Fruit fly (Drosophila melanogaster) whole organism, embryonic: ENCODE data around the gene CG32036.
A peak's percentile ranks its signal among the peaks of the same experiment; 100 is the strongest.

Experiments used
- CG11085 ChIP-seq: fragments of 200-800 bp; sonication (Bioruptor generic); IDR thresholded peaks from 2 replicates; pipeline ENCODE4 v1.3.6; 2022; ENCODE audit warnings: missing biosample characterization, missing genetic modification characterization
- CG12219 ChIP-seq: fragments of 200-800 bp; sonication (Bioruptor generic); optimal IDR thresholded peaks from 3 replicates; lab custom pipeline; 2018; ENCODE audit warnings: missing biosample characterization, mild to moderate bottlenecking, missing genetic modification characterization
- CG12744 ChIP-seq: fragments of 200-800 bp; sonication (Bioruptor generic); optimal IDR thresholded peaks from 2 replicates; lab custom pipeline; 2016; ENCODE audit warnings: missing biosample characterization, missing genetic modification characterization
- CG15601 ChIP-seq: fragments of 200-800 bp; sonication (Bioruptor generic); optimal IDR thresholded peaks from 3 replicates; lab custom pipeline; 2019; ENCODE audit warnings: missing biosample characterization, mild to moderate bottlenecking, missing genetic modification characterization, moderate library complexity
- CG17612 ChIP-seq: fragments of 200-800 bp; sonication (Bioruptor generic); IDR thresholded peaks from 2 replicates; pipeline ENCODE4 v1.3.6; 2022; ENCODE audit warnings: missing biosample characterization, missing genetic modification characterization
- CG18262 ChIP-seq: fragments of 200-800 bp; optimal IDR thresholded peaks from 3 replicates; lab custom pipeline; 2019; ENCODE audit warnings: missing biosample characterization, mild to moderate bottlenecking, missing genetic modification characterization, moderate library complexity
- CG18476 ChIP-seq: fragments of 200-800 bp; sonication (Bioruptor generic); optimal IDR thresholded peaks from 2 replicates; lab custom pipeline; 2016; ENCODE audit warnings: missing biosample characterization, mild to moderate bottlenecking, missing genetic modification characterization
- CG2129 ChIP-seq: fragments of 200-800 bp; sonication (Bioruptor generic); IDR thresholded peaks from 2 replicates; pipeline ENCODE4 v1.3.6; 2022; ENCODE audit warnings: missing biosample characterization, missing genetic modification characterization; ENCODE audit not compliant: partially characterized antibody
- CG32532 ChIP-seq: fragments of 200-800 bp; sonication (Bioruptor generic); IDR thresholded peaks from 2 replicates; pipeline ENCODE4 v1.3.6; 2022; ENCODE audit warnings: missing biosample characterization, missing genetic modification characterization
- CG3407 ChIP-seq: fragments of 200-800 bp; sonication (Bioruptor generic); optimal IDR thresholded peaks from 2 replicates; lab custom pipeline; 2018; ENCODE audit warnings: missing biosample characterization, mild to moderate bottlenecking, missing genetic modification characterization
- CG34376 ChIP-seq: fragments of 200-800 bp; sonication (Bioruptor generic); optimal IDR thresholded peaks from 2 replicates; lab custom pipeline; 2018; ENCODE audit warnings: missing biosample characterization, mild to moderate bottlenecking, missing genetic modification characterization
- CG6175 ChIP-seq: fragments of 200-800 bp; sonication (Bioruptor generic); IDR thresholded peaks from 3 replicates; pipeline ENCODE4 v1.3.6; 2022; ENCODE audit warnings: missing biosample characterization, missing genetic modification characterization
- CG6791 ChIP-seq: fragments of 200-800 bp; sonication (Bioruptor generic); IDR thresholded peaks from 3 replicates; pipeline ENCODE4 v1.3.6; 2022; ENCODE audit warnings: missing biosample characterization, missing genetic modification characterization; ENCODE audit not compliant: partially characterized antibody
- CG6813 ChIP-seq: fragments of 200-800 bp; sonication (Bioruptor generic); optimal IDR thresholded peaks from 2 replicates; lab custom pipeline; 2017; ENCODE audit warnings: missing biosample characterization, missing genetic modification characterization, mild to moderate bottlenecking, moderate library complexity, missing genetic modification reagents
- CG6854 ChIP-seq: fragments of 200-800 bp; sonication (Bioruptor generic); optimal IDR thresholded peaks from 3 replicates; lab custom pipeline; 2017; ENCODE audit warnings: missing biosample characterization, mild to moderate bottlenecking, missing genetic modification characterization
- CG7786 ChIP-seq: fragments of 200-800 bp; sonication (Bioruptor generic); optimal IDR thresholded peaks from 2 replicates; lab custom pipeline; 2016; ENCODE audit warnings: missing biosample characterization, missing genetic modification characterization
- CG7987 ChIP-seq: fragments of 200-800 bp; sonication (Bioruptor generic); optimal IDR thresholded peaks from 2 replicates; lab custom pipeline; 2018; ENCODE audit warnings: missing biosample characterization, mild to moderate bottlenecking, missing genetic modification characterization, moderate library complexity
- CG9609 ChIP-seq: fragments of 200-800 bp; sonication (Bioruptor generic); optimal IDR thresholded peaks from 3 replicates; lab custom pipeline; 2016; ENCODE audit warnings: missing biosample characterization, missing genetic modification characterization
- D19A ChIP-seq: fragments of 200-800 bp; optimal IDR thresholded peaks from 3 replicates; lab custom pipeline; 2019; ENCODE audit warnings: missing biosample characterization, mild to moderate bottlenecking, missing genetic modification characterization, moderate library complexity
- Elba2 ChIP-seq: fragments of 200-800 bp; sonication (Bioruptor generic); optimal IDR thresholded peaks from 3 replicates; lab custom pipeline; 2016; ENCODE audit warnings: missing biosample characterization, missing genetic modification characterization
- Gsc ChIP-seq: fragments of 200-800 bp; sonication (Bioruptor generic); IDR thresholded peaks from 2 replicates; pipeline ENCODE4 v1.3.6; 2022; ENCODE audit warnings: missing biosample characterization, missing genetic modification characterization
- Hmx ChIP-seq: fragments of 200-800 bp; sonication (Bioruptor generic); optimal IDR thresholded peaks from 2 replicates; lab custom pipeline; 2016; ENCODE audit warnings: missing biosample characterization, missing genetic modification characterization
- Hsf ChIP-seq: fragments of 200-800 bp; sonication (Bioruptor generic); optimal IDR thresholded peaks from 3 replicates; lab custom pipeline; 2016; ENCODE audit warnings: missing biosample characterization, missing genetic modification characterization
- Lim3 ChIP-seq: fragments of 200-800 bp; sonication (Bioruptor generic); IDR thresholded peaks from 2 replicates; pipeline ENCODE4 v1.3.6; 2022; ENCODE audit warnings: missing biosample characterization, missing genetic modification characterization
- Mes4 ChIP-seq: fragments of 200-800 bp; sonication (Bioruptor generic); optimal IDR thresholded peaks from 2 replicates; lab custom pipeline; 2016; ENCODE audit warnings: missing biosample characterization, missing genetic modification characterization
- Nf-YA ChIP-seq: fragments of 200-800 bp; sonication (Bioruptor generic); IDR thresholded peaks from 2 replicates; pipeline ENCODE4 v1.3.6; 2022; ENCODE audit warnings: missing biosample characterization, missing genetic modification characterization
- PHDP ChIP-seq: fragments of 200-800 bp; sonication (Bioruptor generic); optimal IDR thresholded peaks from 3 replicates; lab custom pipeline; 2018; ENCODE audit warnings: missing biosample characterization, mild to moderate bottlenecking, missing genetic modification characterization, moderate library complexity
- Poxn ChIP-seq: fragments of 200-800 bp; sonication (Bioruptor generic); IDR thresholded peaks from 2 replicates; pipeline ENCODE4 v1.3.6; 2022; ENCODE audit warnings: missing biosample characterization, missing genetic modification characterization
- Rx ChIP-seq: fragments of 200-800 bp; sonication (Bioruptor generic); IDR thresholded peaks from 2 replicates; pipeline ENCODE4 v1.3.6; 2022; ENCODE audit warnings: missing biosample characterization, missing genetic modification characterization
- Sin3A ChIP-seq: fragments of >200 bp; optimal IDR thresholded peaks from 2 replicates; lab custom pipeline; 2018
- Stat92E ChIP-seq, 3 experiments: fragments of >200 bp in 2 of 3; fragments of 200-800 bp in 1 of 3; sonication (Bioruptor generic) in 1 of 3; optimal IDR thresholded peaks; 2 replicates each; lab custom pipeline; 2017 to 2019; ENCODE audit warnings: missing biosample characterization in 3 of 3, missing genetic modification characterization in 3 of 3, mild to moderate bottlenecking in 1 of 3, moderate library complexity in 1 of 3
- Vsx1 ChIP-seq: fragments of 200-800 bp; sonication (Bioruptor generic); optimal IDR thresholded peaks from 2 replicates; lab custom pipeline; 2017; ENCODE audit warnings: missing biosample characterization, mild to moderate bottlenecking, missing genetic modification characterization, missing genetic modification reagents
- abd-A ChIP-seq: fragments of 200-800 bp; sonication (Bioruptor generic); optimal IDR thresholded peaks from 3 replicates; lab custom pipeline; 2019; ENCODE audit warnings: missing biosample characterization, mild to moderate bottlenecking, missing genetic modification characterization, moderate library complexity
- al ChIP-seq: fragments of 200-800 bp; sonication (Bioruptor generic); IDR thresholded peaks from 2 replicates; pipeline ENCODE4 v1.3.6; 2022; ENCODE audit warnings: missing biosample characterization, missing genetic modification characterization
- ap ChIP-seq: fragments of 200-800 bp; sonication (Bioruptor generic); IDR thresholded peaks from 2 replicates; pipeline ENCODE4 v1.3.6; 2022; ENCODE audit warnings: missing biosample characterization, missing genetic modification characterization
- bowl ChIP-seq: fragments of 200-800 bp; sonication (Bioruptor generic); IDR thresholded peaks from 2 replicates; pipeline ENCODE4 v1.3.6; 2022; ENCODE audit warnings: missing biosample characterization, missing genetic modification characterization
- fd64A ChIP-seq: fragments of 200-800 bp; sonication (Bioruptor generic); optimal IDR thresholded peaks from 3 replicates; lab custom pipeline; 2018; ENCODE audit warnings: missing biosample characterization, mild to moderate bottlenecking, missing genetic modification characterization
- gro ChIP-seq: fragments of 200-800 bp; sonication (Bioruptor generic); optimal IDR thresholded peaks from 2 replicates; lab custom pipeline; 2016; ENCODE audit warnings: missing biosample characterization, missing genetic modification characterization
- hth ChIP-seq: fragments of >200 bp; optimal IDR thresholded peaks from 2 replicates; lab custom pipeline; 2017; ENCODE audit warnings: inconsistent platforms
- ind ChIP-seq: fragments of 200-800 bp; sonication (Bioruptor generic); optimal IDR thresholded peaks from 3 replicates; lab custom pipeline; 2016; ENCODE audit warnings: missing biosample characterization, missing genetic modification characterization
- jigr1 ChIP-seq: fragments of 200-800 bp; sonication (Bioruptor generic); IDR thresholded peaks from 3 replicates; pipeline ENCODE4 v1.3.6; 2022; ENCODE audit warnings: missing biosample characterization, missing genetic modification characterization
- kni ChIP-seq: fragments of 200-800 bp; sonication (Bioruptor generic); optimal IDR thresholded peaks from 3 replicates; lab custom pipeline; 2017; ENCODE audit warnings: mild to moderate bottlenecking, missing biosample characterization, missing genetic modification reagents, missing genetic modification characterization
- lbe ChIP-seq: fragments of 200-800 bp; sonication (Bioruptor generic); optimal IDR thresholded peaks from 2 replicates; lab custom pipeline; 2016; ENCODE audit warnings: missing biosample characterization, mild to moderate bottlenecking, missing genetic modification characterization
- nerfin-2 ChIP-seq: fragments of 200-800 bp; sonication (Bioruptor generic); IDR thresholded peaks from 2 replicates; pipeline ENCODE4 v1.3.6; 2022; ENCODE audit warnings: missing biosample characterization, missing genetic modification characterization; ENCODE audit not compliant: partially characterized antibody
- oc ChIP-seq: fragments of 200-800 bp; sonication (Bioruptor generic); optimal IDR thresholded peaks from 2 replicates; lab custom pipeline; 2018; ENCODE audit warnings: missing biosample characterization, mild to moderate bottlenecking, missing genetic modification characterization, moderate library complexity
- prd ChIP-seq, 3 experiments: fragments of >200 bp in 2 of 3; fragments of 200-800 bp in 1 of 3; sonication (Bioruptor generic) in 1 of 3; optimal IDR thresholded peaks in 2 of 3; IDR thresholded peaks in 1 of 3; 2 replicates in 2 of 3; 3 replicates in 1 of 3; pipeline versions ENCODE4 v1.3.6 to Lab custom; 2017 to 2022; ENCODE audit warnings: missing biosample characterization in 1 of 3, missing genetic modification characterization in 1 of 3
- sens-2 ChIP-seq: fragments of 200-800 bp; sonication (Bioruptor generic); IDR thresholded peaks from 2 replicates; pipeline ENCODE4 v1.3.6; 2022; ENCODE audit warnings: missing biosample characterization, missing genetic modification characterization
- sna ChIP-seq: fragments of 200-800 bp; sonication (Bioruptor generic); IDR thresholded peaks from 2 replicates; pipeline ENCODE4 v1.3.6; 2022; ENCODE audit warnings: missing biosample characterization, missing genetic modification characterization; ENCODE audit not compliant: partially characterized antibody
- stc ChIP-seq: fragments of 200-800 bp; sonication (Bioruptor generic); IDR thresholded peaks from 2 replicates; pipeline ENCODE4 v1.3.6; 2022; ENCODE audit warnings: missing biosample characterization, missing genetic modification characterization
- tio ChIP-seq: fragments of 200-800 bp; sonication (Bioruptor generic); optimal IDR thresholded peaks from 2 replicates; lab custom pipeline; 2017; ENCODE audit warnings: missing biosample characterization, missing genetic modification characterization, inconsistent platforms
- unpg ChIP-seq: fragments of 200-800 bp; sonication (Bioruptor generic); optimal IDR thresholded peaks from 3 replicates; lab custom pipeline; 2018; ENCODE audit warnings: missing biosample characterization, mild to moderate bottlenecking, missing genetic modification characterization, moderate library complexity
- yki ChIP-seq: fragments of >200 bp; optimal IDR thresholded peaks from 3 replicates; lab custom pipeline; 2018

The CG32036 gene

dm6 chr3L:9462247-9462769 is 26.7 kb downstream of the CG32036 start (continued):
- peak; percentile 79 for TF ChIP-seq oc
- peak; percentile 93 for TF ChIP-seq CG34376
- TF ChIP-seq lbe (GFP tag; lab: Kevin White, UChicago): peak; percentile 82
- TF ChIP-seq nerfin-2 (GFP tag; lab: Robert Waterston, UW): no peak
- TF ChIP-seq CG12219 (GFP tag; lab: Kevin White, UChicago): peak; percentile 89
- TF ChIP-seq sens-2 (GFP tag; lab: Robert Waterston, UW): peak; percentile 58; the same call in 1 of the 2 replicates
- TF ChIP-seq yki (lab: Kevin White, UChicago): peak; percentile 55
- no peak for TF ChIP-seq Lim3 (GFP tag; lab: Robert Waterston, UW)
- TF ChIP-seq Elba2 (GFP tag; lab: Kevin White, UChicago): no peak
- TF ChIP-seq Hmx: peak; percentile 69
- no peak for TF ChIP-seq Poxn (GFP tag; lab: Robert Waterston, UW)
- peak; percentile 82 for TF ChIP-seq stc
- TF ChIP-seq CG2129 (GFP tag; lab: Robert Waterston, UW): no peak
- TF ChIP-seq gro (GFP tag; lab: Kevin White, UChicago): peak; percentile 76
- TF ChIP-seq Hsf: peak; percentile 86
- TF ChIP-seq Mes4 (GFP tag; lab: Kevin White, UChicago): peak; percentile 65
- no peak for TF ChIP-seq CG6175 (GFP tag; lab: Robert Waterston, UW)
- TF ChIP-seq CG6854 (GFP tag; lab: Kevin White, UChicago): peak; percentile 92
- TF ChIP-seq prd (optimal IDR thresholded peaks at IDR 0.05; lab: Kevin White, UChicago): no peak
- peak; percentile 79 for TF ChIP-seq prd (GFP tag; IDR thresholded peaks at IDR 0.05; lab: Robert Waterston, UW)
- peak; percentile 92 for TF ChIP-seq CG6813
- TF ChIP-seq CG15601: peak; percentile 89
- peak; percentile 95 for TF ChIP-seq PHDP
- TF ChIP-seq bowl (GFP tag; lab: Robert Waterston, UW): no peak
- TF ChIP-seq Stat92E (GFP tag; optimal IDR thresholded peaks at IDR 0.05; lab: Kevin White, UChicago): peak in 1 of 3 experiments; percentile 95
- TF ChIP-seq Nf-YA (GFP tag; lab: Robert Waterston, UW): peak; percentile 77
- TF ChIP-seq CG7987: peak; percentile 20
- TF ChIP-seq CG17612 (GFP tag; lab: Robert Waterston, UW): no peak
- peak; percentile 40; the same call in 1 of the 2 replicates for TF ChIP-seq ap (GFP tag; lab: Robert Waterston, UW)
- TF ChIP-seq CG18476 (GFP tag; lab: Kevin White, UChicago): peak; percentile 91
- TF ChIP-seq tio (GFP tag; lab: Kevin White, UChicago): peak; percentile 72
- peak; percentile 53; the same call in 1 of the 2 replicates for TF ChIP-seq al
- TF ChIP-seq CG7786 (GFP tag; lab: Kevin White, UChicago): peak; percentile 46
- peak; percentile 62 for TF ChIP-seq fd64A (GFP tag; lab: Kevin White, UChicago)
- peak; percentile 87 for TF ChIP-seq CG3407 (GFP tag; lab: Kevin White, UChicago)
- peak; percentile 97 for TF ChIP-seq CG18262 (tag; lab: Kevin White, UChicago)
- TF ChIP-seq Gsc: no peak
- TF ChIP-seq D19A (tag; lab: Kevin White, UChicago): peak; percentile 92

dm6 chr3L:9461670-9462246 is 27.3 kb downstream of the CG32036 start:
- TF ChIP-seq sna (no peak), kni (peak; percentile 87), CG11085 (GFP tag; lab: Robert Waterston, UW) (no peak), CG32532 (GFP tag; lab: Robert Waterston, UW) (peak; percentile 62), unpg (peak; percentile 47), Vsx1 (GFP tag; lab: Kevin White, UChicago) (no peak), CG12744 (GFP tag; lab: Kevin White, UChicago) (no peak), Rx (GFP tag; lab: Robert Waterston, UW) (no peak), Sin3A (lab: Kevin White, UChicago) (no peak), CG6791 (GFP tag; lab: Robert Waterston, UW) (peak; percentile 46; the same call in 1 of the 3 replicates), abd-A (tag; lab: Kevin White, UChicago) (peak; percentile 76), ind (GFP tag; lab: Kevin White, UChicago) (peak; percentile 49), hth (lab: Kevin White, UChicago) (no peak), CG9609 (GFP tag; lab: Kevin White, UChicago) (peak; percentile 36), jigr1 (GFP tag; lab: Robert Waterston, UW) (no peak)
